Worm (Caenorhabditis elegans): ENCODE measurements around the gene ZK1010.5.

ZK1010.5 gene

ce11 chrIII:12951362-12952228, 35.7 kb downstream of the ZK1010.5 start, which contains the start of gene Y39E4A.1:
Gene Y39E4A.1 (plus strand): TSS chrIII:12951412.
- TF ChIP-seq egrh-3 (GFP tag; IDR thresholded peaks at IDR 0.05) (peak; percentile 49; the same call in 1 of the 2 replicates), F37B4.10 (GFP tag; IDR thresholded peaks at IDR 0.05) (0 out of 2 replicates have a peak, but pooled peaks have one; percentile 37), zfh-2 (GFP tag; conservative IDR thresholded peaks at IDR 0.05) (peak; percentile 83), dox-1 (GFP tag; IDR thresholded peaks at IDR 0.05) (no peak), cebp-2 (GFP tag; IDR thresholded peaks at IDR 0.05) (0 out of 2 replicates have a peak, but pooled peaks have one; percentile 30)

ce11 chrIII:12945072-12945471, 42.2 kb downstream of the ZK1010.5 start:
- no peak for TF ChIP-seq ekl-4 (GFP tag; IDR thresholded peaks at IDR 0.05)

DNA sequence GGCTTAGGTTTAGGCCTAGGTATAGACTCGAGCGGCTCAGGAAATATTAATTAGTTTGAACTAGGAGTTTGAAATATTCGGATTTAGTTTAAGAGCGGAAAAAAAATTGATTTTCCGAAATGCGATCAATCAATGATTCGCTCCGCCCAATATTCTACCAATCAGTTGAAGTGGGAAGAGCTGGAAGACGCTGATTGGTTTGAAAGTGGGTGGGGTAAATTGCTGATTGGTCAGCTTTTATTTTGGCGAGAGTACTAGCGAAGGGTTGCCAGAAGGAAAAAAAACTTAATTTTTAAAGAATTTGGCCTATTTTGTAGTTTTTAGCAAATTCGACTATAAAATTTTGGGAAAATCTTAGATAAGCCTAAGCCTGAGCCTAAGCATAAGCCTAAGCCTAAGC, 43.3 kb downstream of the ZK1010.5 start:
- 0 out of 2 replicates have a peak, but pooled peaks have one; percentile 66 for TF ChIP-seq nfyb-1 (GFP tag; IDR thresholded peaks at IDR 0.05)
- no peak for TF ChIP-seq zfh-2 (GFP tag; conservative IDR thresholded peaks at IDR 0.05)
- no peak for TF ChIP-seq die-1 (tag; optimal IDR thresholded peaks at IDR 0.05)

DNA sequence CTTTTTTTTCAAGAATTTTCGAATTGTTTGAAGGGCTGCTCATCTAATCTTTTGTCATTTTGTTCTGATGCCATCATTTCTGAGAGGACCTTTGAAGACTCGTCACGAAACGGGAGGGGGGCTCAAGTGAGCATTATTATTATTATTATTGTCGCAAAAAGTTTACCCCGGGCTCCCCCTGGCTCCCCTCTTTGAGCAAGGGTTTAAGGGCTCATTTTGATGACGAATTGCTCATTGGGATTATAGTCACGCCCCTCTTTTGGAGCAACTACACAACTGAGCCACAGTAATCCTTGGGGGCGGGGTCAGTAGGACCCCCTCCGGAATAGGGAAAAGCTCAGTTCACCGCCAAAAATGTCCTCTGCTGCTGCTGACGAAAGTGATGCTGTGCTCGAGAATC, 45.0 kb downstream of the ZK1010.5 start, which contains the start of gene unc-25:
Gene unc-25, plus strand, starts transcription at position 345 of the 400 bp plus-strand sequence.
- TF ChIP-seq nhr-80 (tag; optimal IDR thresholded peaks at IDR 0.05) (no peak), ztf-3 (GFP tag; optimal IDR thresholded peaks at IDR 0.05) (no peak), aptf-2 (GFP tag; conservative IDR thresholded peaks at IDR 0.05) (no peak), zim-3 (tag; optimal IDR thresholded peaks at IDR 0.05) (peak; percentile 43), ZK185.1 (tag; optimal IDR thresholded peaks at IDR 0.05; ENCODE audit: poor library complexity, severe bottlenecking) (no peak), lir-1 (GFP tag; conservative IDR thresholded peaks at IDR 0.05) (no peak), chd-7 (tag; optimal IDR thresholded peaks at IDR 0.05) (peak; percentile 17), Y79H2A.3 (GFP tag; conservative IDR thresholded peaks at IDR 0.05) (no peak), T07F8.4 (tag; optimal IDR thresholded peaks at IDR 0.05) (no peak), him-1 (tag; optimal IDR thresholded peaks at IDR 0.05) (no peak), F52B5.7 (tag; optimal IDR thresholded peaks at IDR 0.05) (peak; percentile 48), ceh-27 (GFP tag; optimal IDR thresholded peaks at IDR 0.05) (peak; percentile 70), zfh-2 (GFP tag; conservative IDR thresholded peaks at IDR 0.05) (0 out of 2 replicates have a peak, but pooled peaks have one; percentile 16), efl-1 (GFP tag; optimal IDR thresholded peaks at IDR 0.05) (no peak), attf-6 (GFP tag; IDR thresholded peaks at IDR 0.05) (0 out of 2 replicates have a peak, but pooled peaks have one; percentile 49)

All from whole organism, young adult.